Worm (Caenorhabditis elegans) whole organism, young adult: ENCODE data around the gene K03B4.9.

Experiments used
- B0019.2 ChIP-seq: fragments of 200-800 bp; sonication (Bioruptor generic); conservative IDR thresholded peaks from 2 replicates; pipeline ENCODE4 v1.3.6; 2022; ENCODE audit warnings: missing genetic modification reagents, missing genetic modification characterization, missing compliant biosample characterization
- B0336.3 ChIP-seq: fragments of 200-800 bp; sonication (Bioruptor generic); IDR thresholded peaks from 2 replicates; pipeline ENCODE4 v1.3.6; 2022; ENCODE audit warnings: missing genetic modification characterization, missing compliant biosample characterization
- F55B11.4 ChIP-seq: sonication (generic microtip); optimal IDR thresholded peaks from 2 replicates; lab custom pipeline; 2016; ENCODE audit warnings: missing compliant biosample characterization, missing genetic modification characterization, borderline replicate concordance; ENCODE audit not compliant: insufficient read depth
- F57A8.1 ChIP-seq: fragments of 200-800 bp; sonication (Bioruptor generic); optimal IDR thresholded peaks from 2 replicates; lab custom pipeline; 2018; ENCODE audit warnings: mild to moderate bottlenecking, missing genetic modification characterization, moderate library complexity, missing compliant biosample characterization
- K12H6.12 ChIP-seq: fragments of 200-800 bp; sonication (Bioruptor generic); optimal IDR thresholded peaks from 2 replicates; lab custom pipeline; 2018; ENCODE audit warnings: mild to moderate bottlenecking, missing genetic modification characterization, missing compliant biosample characterization
- T07F8.4 ChIP-seq: sonication (generic microtip); optimal IDR thresholded peaks from 2 replicates; lab custom pipeline; 2016; ENCODE audit warnings: mild to moderate bottlenecking, missing genetic modification characterization, moderate library complexity, missing compliant biosample characterization
- Y56A3A.18 ChIP-seq: fragments of 200-800 bp; sonication (Bioruptor generic); IDR thresholded peaks from 2 replicates; pipeline ENCODE4 v1.3.6; 2022; ENCODE audit warnings: missing genetic modification reagents, missing genetic modification characterization, missing compliant biosample characterization
- ccch-3 ChIP-seq: fragments of 200-800 bp; sonication (Bioruptor generic); optimal IDR thresholded peaks from 2 replicates; lab custom pipeline; 2018; ENCODE audit warnings: mild to moderate bottlenecking, missing genetic modification characterization, missing compliant biosample characterization
- cebp-2 ChIP-seq: fragments of 200-800 bp; sonication (Bioruptor generic); IDR thresholded peaks from 2 replicates; pipeline ENCODE4 v1.3.6; 2022; ENCODE audit warnings: missing genetic modification characterization, missing compliant biosample characterization
- ceh-58 ChIP-seq: fragments of 200-800 bp; sonication (Bioruptor generic); IDR thresholded peaks from 2 replicates; pipeline ENCODE4 v1.3.6; 2022; ENCODE audit warnings: missing genetic modification characterization, missing compliant biosample characterization
- dox-1 ChIP-seq: fragments of 200-800 bp; sonication (Bioruptor generic); IDR thresholded peaks from 2 replicates; pipeline ENCODE4 v1.3.6; 2022; ENCODE audit warnings: missing genetic modification reagents, missing genetic modification characterization, missing compliant biosample characterization
- dpl-1 ChIP-seq: fragments of 150-350 bp; optimal IDR thresholded peaks from 2 replicates; lab custom pipeline; 2014; ENCODE audit warnings: missing biosample characterization, missing genetic modification reagents, missing genetic modification characterization
- egrh-3 ChIP-seq: fragments of 200-800 bp; sonication (Bioruptor generic); IDR thresholded peaks from 2 replicates; pipeline ENCODE4 v1.3.6; 2022; ENCODE audit warnings: missing genetic modification reagents, missing genetic modification characterization, missing compliant biosample characterization
- gei-17 ChIP-seq: fragments of 200-800 bp; sonication (Bioruptor generic); optimal IDR thresholded peaks from 2 replicates; lab custom pipeline; 2018; ENCODE audit warnings: mild to moderate bottlenecking, missing genetic modification characterization, missing compliant biosample characterization
- hsf-1 ChIP-seq: fragments of 200-800 bp; sonication (Bioruptor generic); IDR thresholded peaks from 2 replicates; pipeline ENCODE4 v1.3.6; 2022; ENCODE audit warnings: missing genetic modification reagents, missing genetic modification characterization, missing compliant biosample characterization
- lin-40 ChIP-seq: sonication (generic microtip); optimal IDR thresholded peaks from 2 replicates; lab custom pipeline; 2016; ENCODE audit warnings: missing genetic modification characterization, mild to moderate bottlenecking, missing compliant biosample characterization, missing genotype, missing genetic modification reagents
- lin-54 ChIP-seq: fragments of 200-800 bp; sonication (Bioruptor generic); optimal IDR thresholded peaks from 2 replicates; lab custom pipeline; 2018; ENCODE audit warnings: mild to moderate bottlenecking, missing genetic modification characterization, missing compliant biosample characterization
- lir-1 ChIP-seq: fragments of 200-800 bp; sonication (Bioruptor generic); conservative IDR thresholded peaks from 2 replicates; pipeline ENCODE4 v1.3.6; 2022; ENCODE audit warnings: missing genetic modification reagents, missing genetic modification characterization, missing compliant biosample characterization
- lsy-27 ChIP-seq: sonication (generic microtip); optimal IDR thresholded peaks from 2 replicates; lab custom pipeline; 2017; ENCODE audit warnings: missing genetic modification characterization, mild to moderate bottlenecking, missing compliant biosample characterization, antibody characterized with exemption, missing genotype, borderline replicate concordance; ENCODE audit not compliant: insufficient read depth
- madf-10 ChIP-seq: sonication (generic microtip); optimal IDR thresholded peaks from 2 replicates; lab custom pipeline; 2016; ENCODE audit warnings: mild to moderate bottlenecking, missing genetic modification characterization, missing compliant biosample characterization
- madf-6 ChIP-seq: fragments of 200-800 bp; sonication (Bioruptor generic); IDR thresholded peaks from 2 replicates; pipeline ENCODE4 v1.3.6; 2022; ENCODE audit warnings: missing genetic modification reagents, missing genetic modification characterization, missing compliant biosample characterization
- mcd-1 ChIP-seq: fragments of 200-800 bp; sonication (Bioruptor generic); IDR thresholded peaks from 2 replicates; pipeline ENCODE4 v1.3.6; 2022; ENCODE audit warnings: missing genetic modification reagents, missing genetic modification characterization, missing compliant biosample characterization
- nfya-1 ChIP-seq: sonication (generic microtip); optimal IDR thresholded peaks from 2 replicates; lab custom pipeline; 2017; ENCODE audit warnings: antibody characterized with exemption, missing compliant biosample characterization, missing genetic modification characterization, borderline replicate concordance; ENCODE audit not compliant: insufficient read depth
- nhr-80 ChIP-seq: sonication (generic microtip); optimal IDR thresholded peaks from 2 replicates; lab custom pipeline; 2016; ENCODE audit warnings: missing genetic modification characterization, missing compliant biosample characterization
- snpc-4 ChIP-seq, 5 experiments: fragments of 150-350 bp in 1 of 5; sonication (generic microtip) in 4 of 5; optimal IDR thresholded peaks; 2 replicates each; lab custom pipeline; 2014 to 2018; ENCODE audit warnings: missing genetic modification characterization in 5 of 5, missing biosample characterization in 3 of 5, antibody characterized with exemption in 2 of 5, mild to moderate bottlenecking in 2 of 5, missing compliant biosample characterization in 2 of 5, missing genotype in 2 of 5, moderate library complexity in 2 of 5, missing genetic modification reagents in 1 of 5
- sptf-2 ChIP-seq: fragments of 200-800 bp; sonication (Bioruptor generic); optimal IDR thresholded peaks from 2 replicates; lab custom pipeline; 2018; ENCODE audit warnings: mild to moderate bottlenecking, missing genetic modification characterization, missing compliant biosample characterization
- unc-62 ChIP-seq: fragments of 150-350 bp; optimal IDR thresholded peaks from 2 replicates; lab custom pipeline; 2014; ENCODE audit warnings: missing biosample characterization, missing genetic modification reagents, missing genetic modification characterization
- zfh-2 ChIP-seq: fragments of 200-800 bp; sonication (Bioruptor generic); conservative IDR thresholded peaks from 2 replicates; pipeline ENCODE4 v1.3.6; 2022; ENCODE audit warnings: missing genetic modification reagents, missing genetic modification characterization, missing compliant biosample characterization
- zim-3 ChIP-seq: sonication (generic microtip); optimal IDR thresholded peaks from 2 replicates; lab custom pipeline; 2017; ENCODE audit warnings: mild to moderate bottlenecking, missing genetic modification characterization, moderate library complexity, missing compliant biosample characterization
- ztf-25 ChIP-seq: fragments of 200-800 bp; sonication (Bioruptor generic); IDR thresholded peaks from 2 replicates; pipeline ENCODE4 v1.3.6; 2022; ENCODE audit warnings: missing genetic modification reagents, missing genetic modification characterization, missing compliant biosample characterization
- ztf-26 ChIP-seq: sonication (generic microtip); optimal IDR thresholded peaks from 2 replicates; lab custom pipeline; 2017; ENCODE audit warnings: missing genetic modification characterization, missing compliant biosample characterization
- ztf-28 ChIP-seq: fragments of 200-800 bp; sonication (Bioruptor generic); IDR thresholded peaks from 2 replicates; pipeline ENCODE4 v1.3.6; 2022; ENCODE audit warnings: missing genetic modification reagents, missing genetic modification characterization, missing compliant biosample characterization

K03B4.9 gene

DNA sequence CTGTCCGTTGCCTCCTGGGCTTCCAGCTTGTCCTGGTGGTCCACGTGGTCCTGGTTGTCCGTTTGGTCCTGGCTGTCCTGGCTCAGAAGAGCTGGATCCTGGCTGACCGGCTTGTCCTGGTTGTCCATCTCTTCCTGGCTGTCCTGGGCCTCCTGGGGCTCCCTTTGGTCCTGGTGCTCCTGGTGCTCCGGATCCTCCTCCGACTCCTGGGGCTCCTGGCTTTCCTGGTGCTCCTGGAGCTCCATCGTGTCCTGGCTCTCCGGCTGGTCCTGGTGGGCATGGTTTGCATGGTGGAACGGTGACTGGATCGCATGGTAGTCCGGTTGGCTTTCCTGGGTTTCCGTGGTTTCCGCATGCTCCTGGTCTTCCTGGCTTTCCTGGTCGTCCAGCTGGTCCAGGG lies 19.3 kb downstream of the K03B4.9 start:
- TF ChIP-seq T07F8.4 (tag; lab: Kevin White, UChicago) (no peak), lin-40 (tag; lab: Kevin White, UChicago) (peak; percentile 12), dox-1 (0 out of 2 replicates have a peak, but pooled peaks have one; percentile 41), egrh-3 (peak; percentile 94), lir-1 (GFP tag; lab: Robert Waterston, UW) (no peak), zfh-2 (GFP tag; lab: Robert Waterston, UW) (peak; percentile 94), ceh-58 (no peak), unc-62 (no peak), F55B11.4 (tag; lab: Kevin White, UChicago) (no peak), ztf-26 (peak; percentile 31), Y56A3A.18 (GFP tag; lab: Robert Waterston, UW) (no peak), B0019.2 (no peak), sptf-2 (no peak)
- TF ChIP-seq, all 124 proteins: peak for 5

DNA sequence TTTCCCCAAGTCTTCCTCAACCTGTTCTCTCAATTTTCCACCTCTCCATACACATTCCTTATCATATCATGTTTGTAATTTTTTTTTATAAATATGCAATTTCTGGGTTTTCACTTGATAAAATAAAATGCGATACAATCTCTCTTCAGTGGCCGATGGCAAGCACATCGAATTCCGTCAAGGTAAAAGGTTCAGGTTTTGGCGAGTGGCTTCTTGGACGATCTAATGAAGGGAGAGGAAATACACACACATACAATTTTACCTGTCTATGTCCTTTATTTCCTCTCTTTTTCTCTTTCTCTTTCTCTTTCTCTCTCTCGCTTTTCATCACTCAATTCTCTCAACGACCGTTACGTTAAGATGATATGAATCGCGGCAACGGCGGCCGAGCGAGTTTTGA lies 20.9 kb downstream of the K03B4.9 start:
- TF ChIP-seq lsy-27 (tag; lab: Kevin White, UChicago) (no peak), B0336.3 (GFP tag; lab: Robert Waterston, UW) (no peak), F57A8.1 (GFP tag; lab: Kevin White, UChicago) (no peak), madf-10 (tag; lab: Kevin White, UChicago) (no peak), lin-54 (GFP tag; lab: Kevin White, UChicago) (no peak), cebp-2 (no peak), ztf-25 (GFP tag; lab: Robert Waterston, UW) (no peak), ccch-3 (GFP tag; lab: Kevin White, UChicago) (no peak), zim-3 (no peak), K12H6.12 (tag; lab: Kevin White, UChicago) (no peak), madf-6 (no peak), ztf-26 (peak; percentile 16), nfya-1 (tag; lab: Kevin White, UChicago) (no peak), nhr-80 (tag; lab: Kevin White, UChicago) (peak; percentile 17)

- TF ChIP-seq cebp-2 (0 out of 2 replicates have a peak, but pooled peaks have one; percentile 70), zfh-2 (GFP tag; lab: Robert Waterston, UW) (peak; percentile 57; the same call in 1 of the 2 replicates), ceh-58 (no peak), F55B11.4 (tag; lab: Kevin White, UChicago) (no peak), hsf-1 (0 out of 2 replicates have a peak, but pooled peaks have one; percentile 7), mcd-1 (GFP tag; lab: Robert Waterston, UW) (0 out of 2 replicates have a peak, but pooled peaks have one; percentile 13)
Observed at ce11 chrV:4649649-4650384, 22.6 kb downstream of the K03B4.9 start.

- TF ChIP-seq snpc-4 (GFP tag; optimal IDR thresholded peaks at IDR 0.05; lab: Kevin White, UChicago) (no peak), snpc-4 (tag; optimal IDR thresholded peaks at IDR 0.05; lab: Kevin White, UChicago) (no peak), ztf-28 (GFP tag; lab: Robert Waterston, UW) (no peak), dpl-1 (GFP tag; lab: Kevin White, UChicago) (no peak), zim-3 (no peak), gei-17 (GFP tag; lab: Kevin White, UChicago) (no peak)
- TF ChIP-seq, all 124 proteins: peak for 0
Observed at ce11 chrV:4648527-4648926, 23.9 kb downstream of the K03B4.9 start, which contains the start of gene F41F3.8. F41F3.8 (plus strand) TSS chrV:4648827.
